Fruit fly (Drosophila melanogaster): ENCODE measurements around the gene CG13901.
A peak's percentile ranks its signal among the peaks of the same experiment; 100 is the strongest.

The CG13901 gene

DNA sequence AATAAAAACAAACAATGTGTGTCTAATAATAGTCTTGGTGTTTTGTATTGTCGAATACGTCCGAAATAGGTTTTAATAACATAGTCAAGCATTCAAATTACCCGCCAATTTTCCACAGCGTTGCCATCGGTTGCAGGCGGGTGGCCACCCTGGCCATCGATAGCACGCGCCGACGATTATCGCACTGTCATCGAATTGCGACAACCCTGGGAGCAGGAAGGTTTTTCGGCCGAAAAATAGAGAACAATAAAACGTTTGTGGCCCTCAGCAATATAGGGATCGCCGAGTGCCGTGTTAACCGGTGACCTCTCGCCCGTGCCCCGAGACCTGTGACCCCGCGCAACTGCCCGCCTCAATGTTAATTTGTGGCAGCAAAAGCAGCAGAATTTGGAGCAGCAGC lies 34.1 kb upstream of the CG13901 start, which contains the start of gene Usp10 (continued):
- TF ChIP-seq sna (GFP tag; IDR thresholded peaks at IDR 0.05; ENCODE audit: partially characterized antibody) = peak; percentile 13; the same call in 1 of the 2 replicates
- TF ChIP-seq CG13123 (GFP tag; optimal IDR thresholded peaks at IDR 0.05) = no peak
- TF ChIP-seq nerfin-2 (GFP tag; IDR thresholded peaks at IDR 0.05; ENCODE audit: partially characterized antibody) = peak; percentile 57
- TF ChIP-seq CrebB (tag; optimal IDR thresholded peaks at IDR 0.05) = no peak
- peak; percentile 48 for TF ChIP-seq CG15479 (GFP tag; optimal IDR thresholded peaks at IDR 0.05)
- TF ChIP-seq ap (GFP tag; IDR thresholded peaks at IDR 0.05) = no peak
- TF ChIP-seq CG15601 (tag; optimal IDR thresholded peaks at IDR 0.05) = no peak
- TF ChIP-seq nau (GFP tag; optimal IDR thresholded peaks at IDR 0.05) = no peak
- peak; percentile 71 for TF ChIP-seq HmgZ (tag; optimal IDR thresholded peaks at IDR 0.05)
- 0 out of 2 replicates have a peak, but pooled peaks have one; percentile 10 for TF ChIP-seq wdn (GFP tag; IDR thresholded peaks at IDR 0.05)
- TF ChIP-seq CG4424 (GFP tag; optimal IDR thresholded peaks at IDR 0.05) = no peak
- TF ChIP-seq ham (GFP tag; IDR thresholded peaks at IDR 0.05) = no peak
- no peak for TF ChIP-seq CG8290 (GFP tag; optimal IDR thresholded peaks at IDR 0.05)
- peak in 1 of 2 experiments; percentile 47 for TF ChIP-seq CG8290 (tag; optimal IDR thresholded peaks at IDR 0.05)
- peak; percentile 98 for TF ChIP-seq Dp (GFP tag; optimal IDR thresholded peaks at IDR 0.05)
- TF ChIP-seq gfzf (GFP tag; optimal IDR thresholded peaks at IDR 0.05) = peak; percentile 26
- peak; percentile 73 for TF ChIP-seq Scr (GFP tag; IDR thresholded peaks at IDR 0.05; ENCODE audit: partially characterized antibody)
- peak; percentile 33 for TF ChIP-seq CG7987 (GFP tag; optimal IDR thresholded peaks at IDR 0.05)
- peak; percentile 25 for TF ChIP-seq HmgD (GFP tag; optimal IDR thresholded peaks at IDR 0.05)
- TF ChIP-seq CG12155 (GFP tag; optimal IDR thresholded peaks at IDR 0.05) = peak; percentile 1
- TF ChIP-seq bbx (GFP tag; IDR thresholded peaks at IDR 0.05; ENCODE audit: partially characterized antibody) = peak; percentile 80
- peak; percentile 18; the same call in 1 of the 3 replicates for TF ChIP-seq row (GFP tag; IDR thresholded peaks at IDR 0.05)
- TF ChIP-seq emc (GFP tag; optimal IDR thresholded peaks at IDR 0.05) = no peak
- no peak for TF ChIP-seq salm (tag; optimal IDR thresholded peaks at IDR 0.05)
- TF ChIP-seq Doc3 (GFP tag; IDR thresholded peaks at IDR 0.05; ENCODE audit: partially characterized antibody) = peak; percentile 59; the same call in 2 of the 3 replicates
- TF ChIP-seq pzg (GFP tag; optimal IDR thresholded peaks at IDR 0.05) = peak; percentile 93
- TF ChIP-seq CG4617 (GFP tag; optimal IDR thresholded peaks at IDR 0.05; ENCODE audit: borderline replicate concordance) = peak; percentile 88
- TF ChIP-seq HHEX (GFP tag; optimal IDR thresholded peaks at IDR 0.05) = no peak
- no peak for TF ChIP-seq Tbp (GFP tag; optimal IDR thresholded peaks at IDR 0.05)
- no peak for TF ChIP-seq Gsc (GFP tag; IDR thresholded peaks at IDR 0.05)
- no peak for TF ChIP-seq MTF-1 (GFP tag; optimal IDR thresholded peaks at IDR 0.05; ENCODE audit: borderline replicate concordance)
- TF ChIP-seq CG1832 (GFP tag; optimal IDR thresholded peaks at IDR 0.05) = no peak
- peak; percentile 81 for TF ChIP-seq CG16813 (GFP tag; IDR thresholded peaks at IDR 0.05; ENCODE audit: partially characterized antibody)
- no peak for TF ChIP-seq org-1 (GFP tag; optimal IDR thresholded peaks at IDR 0.05)
- TF ChIP-seq CG7271 (tag; optimal IDR thresholded peaks at IDR 0.05) = no peak
- peak; percentile 78 for TF ChIP-seq CG1603 (tag; optimal IDR thresholded peaks at IDR 0.05)
- TF ChIP-seq Bgb (GFP tag; IDR thresholded peaks at IDR 0.05; ENCODE audit: partially characterized antibody) = peak; percentile 82
- TF ChIP-seq hbn (GFP tag; IDR thresholded peaks at IDR 0.05; ENCODE audit: partially characterized antibody) = peak; percentile 77
- TF ChIP-seq Sry-δ (GFP tag; optimal IDR thresholded peaks at IDR 0.05) = peak; percentile 81
- no peak for TF ChIP-seq Spps (tag; optimal IDR thresholded peaks at IDR 0.05)
- TF ChIP-seq tin (GFP tag; optimal IDR thresholded peaks at IDR 0.05) = no peak
- TF ChIP-seq BEAF-32 (GFP tag; optimal IDR thresholded peaks at IDR 0.05) = peak; percentile 81
- TF ChIP-seq ac (GFP tag; optimal IDR thresholded peaks at IDR 0.05) = no peak
- no peak for TF ChIP-seq wek (GFP tag; optimal IDR thresholded peaks at IDR 0.05)
- peak; percentile 62 for TF ChIP-seq HLH4C (GFP tag; IDR thresholded peaks at IDR 0.05; ENCODE audit: partially characterized antibody)
- no peak for TF ChIP-seq HLHmδ (GFP tag; optimal IDR thresholded peaks at IDR 0.05)
- TF ChIP-seq Mad (GFP tag; optimal IDR thresholded peaks at IDR 0.05) = no peak
- peak; percentile 54; the same call in 1 of the 3 replicates for TF ChIP-seq ci (GFP tag; IDR thresholded peaks at IDR 0.05)
- peak; percentile 2 for TF ChIP-seq CG2712 (tag; optimal IDR thresholded peaks at IDR 0.05)

All from whole organism, embryonic.